Fruit fly (Drosophila melanogaster): ENCODE data around the gene Rubicon.

dm6 chrX:8653955-8654589 is 22.8 kb upstream of the Rubicon start:
- no peak for TF ChIP-seq CG4318 (GFP tag; optimal IDR thresholded peaks at IDR 0.05)
- TF ChIP-seq salr (GFP tag; optimal IDR thresholded peaks at IDR 0.05): no peak
- TF ChIP-seq Met (GFP tag; optimal IDR thresholded peaks at IDR 0.05): no peak
- TF ChIP-seq fd59A (GFP tag; optimal IDR thresholded peaks at IDR 0.05): no peak
- no peak for TF ChIP-seq CG16779 (tag; optimal IDR thresholded peaks at IDR 0.05)
- TF ChIP-seq spab (GFP tag; optimal IDR thresholded peaks at IDR 0.05): no peak
- no peak for TF ChIP-seq lz (GFP tag; optimal IDR thresholded peaks at IDR 0.05)

All from whole organism, prepupa.